Worm (Caenorhabditis elegans) whole organism, mixed stage, embryonic: ENCODE measurements around the gene grl-2.

Experiments used
- M03D4.4 ChIP-seq: sonication (generic microtip); optimal IDR thresholded peaks from 2 replicates; lab custom pipeline; 2017; ENCODE audit warnings: mild to moderate bottlenecking, missing genetic modification characterization, missing compliant biosample characterization
- bed-3 ChIP-seq: fragments of 200-800 bp; sonication (Bioruptor generic); optimal IDR thresholded peaks from 3 replicates; lab custom pipeline; 2018; ENCODE audit warnings: mild to moderate bottlenecking, missing genetic modification characterization, moderate library complexity, missing compliant biosample characterization
- blmp-1 ChIP-seq: fragments of 150-350 bp; optimal IDR thresholded peaks from 2 replicates; lab custom pipeline; 2014; ENCODE audit warnings: missing biosample characterization, missing genetic modification characterization
- ceh-39 ChIP-seq: fragments of 150-350 bp; optimal IDR thresholded peaks from 2 replicates; lab custom pipeline; 2014; ENCODE audit warnings: missing biosample characterization, missing genetic modification characterization
- ceh-43 ChIP-seq: fragments of 200-800 bp; sonication (Bioruptor generic); optimal IDR thresholded peaks from 2 replicates; lab custom pipeline; 2018; ENCODE audit warnings: mild to moderate bottlenecking, missing genetic modification characterization, moderate library complexity, missing compliant biosample characterization
- ceh-83 ChIP-seq: fragments of 200-800 bp; sonication (Bioruptor generic); optimal IDR thresholded peaks from 2 replicates; lab custom pipeline; 2018; ENCODE audit warnings: mild to moderate bottlenecking, missing genetic modification characterization, missing compliant biosample characterization
- ces-1 ChIP-seq: fragments of 150-350 bp; optimal IDR thresholded peaks from 2 replicates; lab custom pipeline; 2014; ENCODE audit warnings: missing biosample characterization, missing genetic modification reagents, missing genetic modification characterization
- cnd-1 ChIP-seq: fragments of 200-800 bp; sonication (Bioruptor generic); optimal IDR thresholded peaks from 2 replicates; lab custom pipeline; 2018; ENCODE audit warnings: mild to moderate bottlenecking, missing genetic modification characterization, missing compliant biosample characterization
- flh-1 ChIP-seq: fragments of 200-800 bp; sonication (Bioruptor generic); optimal IDR thresholded peaks from 2 replicates; lab custom pipeline; 2018; ENCODE audit warnings: mild to moderate bottlenecking, missing genetic modification characterization, moderate library complexity, missing compliant biosample characterization
- ham-2 ChIP-seq: fragments of 200-800 bp; sonication (Bioruptor generic); optimal IDR thresholded peaks from 2 replicates; lab custom pipeline; 2018; ENCODE audit warnings: mild to moderate bottlenecking, missing genetic modification characterization, missing compliant biosample characterization
- hlh-1 ChIP-seq: fragments of 150-350 bp; optimal IDR thresholded peaks from 2 replicates; lab custom pipeline; 2014; ENCODE audit warnings: missing biosample characterization, missing genetic modification reagents, missing genetic modification characterization
- lin-13 ChIP-seq: fragments of 150-350 bp; optimal IDR thresholded peaks from 2 replicates; lab custom pipeline; 2014; ENCODE audit warnings: missing biosample characterization, missing genetic modification characterization
- lin-32 ChIP-seq: fragments of 200-800 bp; sonication (Bioruptor generic); optimal IDR thresholded peaks from 2 replicates; lab custom pipeline; 2018; ENCODE audit warnings: mild to moderate bottlenecking, missing genetic modification characterization, missing compliant biosample characterization
- lsy-2 ChIP-seq: fragments of 150-350 bp; optimal IDR thresholded peaks from 2 replicates; lab custom pipeline; 2014; ENCODE audit warnings: missing biosample characterization, missing genetic modification characterization
- mep-1 ChIP-seq: fragments of 150-350 bp; optimal IDR thresholded peaks from 2 replicates; lab custom pipeline; 2017; ENCODE audit warnings: missing biosample characterization, missing genetic modification reagents, missing genetic modification characterization, inconsistent platforms
- mls-2 ChIP-seq: sonication (generic microtip); optimal IDR thresholded peaks from 2 replicates; lab custom pipeline; 2016; ENCODE audit warnings: mild to moderate bottlenecking, missing genetic modification characterization, moderate library complexity, missing compliant biosample characterization
- nhr-2 ChIP-seq: fragments of 150-350 bp; optimal IDR thresholded peaks from 2 replicates; lab custom pipeline; 2014; ENCODE audit warnings: missing biosample characterization, missing genetic modification characterization
- nhr-237 ChIP-seq: fragments of 150-350 bp; optimal IDR thresholded peaks from 2 replicates; lab custom pipeline; 2014; ENCODE audit warnings: missing biosample characterization, missing genetic modification characterization
- nhr-76 ChIP-seq: sonication (generic microtip); optimal IDR thresholded peaks from 2 replicates; lab custom pipeline; 2017; ENCODE audit warnings: missing biosample characterization, missing genetic modification characterization
- pha-4 ChIP-seq: fragments of 150-350 bp; optimal IDR thresholded peaks from 2 replicates; lab custom pipeline; 2018; ENCODE audit warnings: missing biosample characterization, missing genetic modification reagents, missing genetic modification characterization
- sem-2 ChIP-seq: fragments of 200-800 bp; sonication (Bioruptor generic); optimal IDR thresholded peaks from 2 replicates; lab custom pipeline; 2018; ENCODE audit warnings: mild to moderate bottlenecking, missing genetic modification characterization, missing compliant biosample characterization
- snpc-4 ChIP-seq: fragments of 150-350 bp; optimal IDR thresholded peaks from 2 replicates; lab custom pipeline; 2014; ENCODE audit warnings: missing biosample characterization, missing genetic modification characterization
- unc-120 ChIP-seq: sonication (generic microtip); optimal IDR thresholded peaks from 2 replicates; lab custom pipeline; 2017; ENCODE audit warnings: missing genetic modification characterization, missing compliant biosample characterization; ENCODE audit not compliant: poor library complexity, severe bottlenecking
- unc-39 ChIP-seq: fragments of 150-350 bp; optimal IDR thresholded peaks from 2 replicates; lab custom pipeline; 2014; ENCODE audit warnings: missing biosample characterization, missing genetic modification characterization
- zip-8 ChIP-seq: fragments of 150-350 bp; optimal IDR thresholded peaks from 2 replicates; lab custom pipeline; 2014; ENCODE audit warnings: missing biosample characterization, missing genetic modification characterization

The grl-2 gene

ce11 chrV:12970575-12971160 lies 25.8 kb downstream of the grl-2 start, which contains the start of gene pnn-1:
Gene pnn-1 (plus strand): TSS chrV:12971110.
- TF ChIP-seq mep-1 (tag; lab: Kevin White, UChicago) = peak; percentile 15
- TF ChIP-seq unc-39 = no peak
- peak; percentile 57 for TF ChIP-seq lsy-2 (tag; lab: Kevin White, UChicago)
- peak; percentile 79 for TF ChIP-seq ces-1 (GFP tag; lab: Kevin White, UChicago)
- TF ChIP-seq snpc-4 (tag; lab: Kevin White, UChicago) = no peak

ce11 chrV:12974047-12974446 lies 29.2 kb downstream of the grl-2 start:
- TF ChIP-seq lin-13 (tag; lab: Kevin White, UChicago) = no peak
- no peak for TF ChIP-seq ham-2 (GFP tag; lab: Kevin White, UChicago)
- TF ChIP-seq zip-8 (tag; lab: Kevin White, UChicago) = peak; percentile 66
- no peak for TF ChIP-seq cnd-1 (tag; lab: Kevin White, UChicago)
- no peak for TF ChIP-seq sem-2 (GFP tag; lab: Kevin White, UChicago)

ce11 chrV:12987061-12987460 lies 42.2 kb downstream of the grl-2 start, which contains the start of gene shw-3:
Gene shw-3 (minus strand): TSS chrV:12987161.
- TF ChIP-seq ham-2 (GFP tag; lab: Kevin White, UChicago) (peak; percentile 21), blmp-1 (tag; lab: Kevin White, UChicago) (no peak)

- TF ChIP-seq blmp-1 (tag; lab: Kevin White, UChicago) = peak; percentile 22
- TF ChIP-seq cnd-1 (tag; lab: Kevin White, UChicago) = no peak
- TF ChIP-seq zip-8 (tag; lab: Kevin White, UChicago) = peak; percentile 72
- no peak for TF ChIP-seq mep-1 (tag; lab: Kevin White, UChicago)
Observed at ce11 chrV:12988256-12988655, 43.4 kb downstream of the grl-2 start, which contains the start of gene F15B9.8. Gene F15B9.8 (plus strand): TSS chrV:12988556.

DNA sequence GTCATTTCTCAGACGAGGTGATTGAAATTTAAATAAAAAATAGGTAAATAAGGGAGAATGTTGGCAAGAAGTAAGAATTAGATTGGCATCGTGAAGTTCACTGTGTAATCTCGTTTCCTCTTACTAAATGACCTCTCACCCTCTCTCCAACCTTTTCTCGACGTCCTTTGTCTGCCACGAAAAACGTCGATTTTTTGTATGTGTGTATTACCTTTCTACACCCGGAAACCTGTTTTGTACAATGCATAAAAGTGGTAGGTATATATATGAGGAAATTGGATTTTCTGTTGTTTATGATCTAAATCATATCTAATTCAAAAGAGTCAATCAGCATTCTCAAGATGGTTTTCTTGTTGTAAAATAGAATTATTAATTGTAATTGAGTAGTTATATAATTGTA lies 48.0 kb downstream of the grl-2 start, which contains the start of the genes F15B9.11 and dsl-7:
Gene F15B9.11 (minus strand): TSS at position 5 of the 400 bp plus-strand sequence.
Gene dsl-7 (plus strand): TSS at position 260 of the 400 bp plus-strand sequence.
- TF ChIP-seq nhr-2 (tag; lab: Kevin White, UChicago) = no peak
- TF ChIP-seq lin-13 (tag; lab: Kevin White, UChicago) = no peak
- no peak for TF ChIP-seq mls-2
- TF ChIP-seq mep-1 (tag; lab: Kevin White, UChicago) = no peak
- no peak for TF ChIP-seq nhr-237 (tag; lab: Kevin White, UChicago)
- no peak for TF ChIP-seq snpc-4 (tag; lab: Kevin White, UChicago)
- no peak for TF ChIP-seq zip-8 (tag; lab: Kevin White, UChicago)
- no peak for TF ChIP-seq M03D4.4 (tag; lab: Kevin White, UChicago)
- TF ChIP-seq ceh-39 (tag; lab: Kevin White, UChicago) = no peak
- no peak for TF ChIP-seq ceh-83 (GFP tag; lab: Kevin White, UChicago)

DNA sequence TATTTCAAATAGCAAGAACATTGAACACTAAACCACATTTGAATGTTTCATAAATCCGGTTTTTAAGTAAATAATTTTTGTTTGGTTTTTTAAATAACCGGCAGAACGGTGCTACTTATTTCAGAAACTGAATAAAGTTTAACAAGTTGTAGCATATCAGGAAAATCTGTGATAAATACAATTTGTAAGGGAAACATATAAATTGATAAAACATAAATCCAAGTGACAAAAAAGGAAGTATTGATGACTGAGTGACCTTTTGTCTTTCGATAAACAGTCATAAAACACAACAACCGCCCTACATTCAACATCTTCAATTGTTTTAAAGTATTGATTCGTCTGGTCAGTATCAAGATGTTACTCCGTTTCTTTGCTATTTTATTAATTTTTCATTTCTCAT lies 50.4 kb downstream of the grl-2 start, which contains the start of gene far-5:
Gene far-5 (plus strand): TSS at position 301 of the 400 bp plus-strand sequence.
- TF ChIP-seq lsy-2 (tag; lab: Kevin White, UChicago) (no peak), mep-1 (tag; lab: Kevin White, UChicago) (no peak), cnd-1 (tag; lab: Kevin White, UChicago) (no peak), unc-39 (no peak), lin-13 (tag; lab: Kevin White, UChicago) (no peak), M03D4.4 (tag; lab: Kevin White, UChicago) (no peak), lin-32 (no peak), sem-2 (GFP tag; lab: Kevin White, UChicago) (no peak), ceh-39 (tag; lab: Kevin White, UChicago) (no peak), pha-4 (tag; lab: Kevin White, UChicago) (no peak), blmp-1 (tag; lab: Kevin White, UChicago) (no peak), nhr-76 (tag; lab: Kevin White, UChicago) (no peak), hlh-1 (tag; lab: Kevin White, UChicago) (no peak), nhr-237 (tag; lab: Kevin White, UChicago) (no peak), ceh-83 (GFP tag; lab: Kevin White, UChicago) (no peak), bed-3 (GFP tag; lab: Kevin White, UChicago) (no peak), ceh-43 (no peak), unc-120 (tag; lab: Kevin White, UChicago) (no peak), flh-1 (no peak)
